Fruit fly (Drosophila melanogaster): ENCODE data around the gene CG4751.

The CG4751 gene

DNA sequence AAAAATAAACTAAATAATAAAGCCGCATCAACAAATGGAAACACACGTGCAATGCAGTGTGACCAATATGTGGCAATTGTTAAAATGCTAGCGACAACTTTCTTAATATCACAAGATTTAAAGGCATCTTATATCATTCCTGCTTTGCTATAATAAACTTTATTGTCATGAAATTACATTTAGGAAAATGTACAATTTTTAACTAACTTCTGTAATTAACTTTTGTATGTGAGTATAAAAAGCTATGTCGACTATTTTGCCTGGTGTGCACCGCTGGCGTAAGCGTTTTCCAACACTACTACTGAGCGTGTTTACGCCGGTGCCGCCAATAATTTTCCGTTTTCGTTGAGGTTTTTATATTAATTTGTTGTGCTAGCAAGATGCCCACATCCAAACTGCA, 7.0 kb upstream of the CG4751 start, which contains the start of the genes Csl4 and Nup160 (continued):
- TF ChIP-seq tna (GFP tag; IDR thresholded peaks at IDR 0.05; ENCODE audit: partially characterized antibody) (no peak), CG17359 (tag; optimal IDR thresholded peaks at IDR 0.05) (peak; percentile 70), CG3163 (GFP tag; optimal IDR thresholded peaks at IDR 0.05) (peak; percentile 35), CG16813 (GFP tag; IDR thresholded peaks at IDR 0.05; ENCODE audit: partially characterized antibody) (no peak), insv (GFP tag; optimal IDR thresholded peaks at IDR 0.05) (peak in 1 of 2 experiments; percentile 19), mam (GFP tag; optimal IDR thresholded peaks at IDR 0.05) (peak; percentile 91), emc (GFP tag; optimal IDR thresholded peaks at IDR 0.05) (peak; percentile 59), inv (GFP tag; IDR thresholded peaks at IDR 0.05; ENCODE audit: partially characterized antibody) (no peak), Kr (GFP tag; optimal IDR thresholded peaks at IDR 0.05) (no peak), dmrt11E (tag; optimal IDR thresholded peaks at IDR 0.05) (peak; percentile 64), CG7745 (tag; optimal IDR thresholded peaks at IDR 0.05) (no peak), Blimp-1 (GFP tag; optimal IDR thresholded peaks at IDR 0.05) (no peak), tup (GFP tag; optimal IDR thresholded peaks at IDR 0.05) (peak; percentile 68), Ptx1 (GFP tag; IDR thresholded peaks at IDR 0.05) (peak; percentile 74), crol (GFP tag; IDR thresholded peaks at IDR 0.05) (no peak), CG13123 (GFP tag; optimal IDR thresholded peaks at IDR 0.05) (peak; percentile 74), salm (tag; optimal IDR thresholded peaks at IDR 0.05) (no peak), Aef1 (GFP tag; IDR thresholded peaks at IDR 0.05) (peak; percentile 60; the same call in 1 of the 3 replicates), Deaf1 (tag; optimal IDR thresholded peaks at IDR 0.05) (no peak), br (optimal IDR thresholded peaks at IDR 0.05) (no peak), CG14860 (GFP tag; IDR thresholded peaks at IDR 0.05; ENCODE audit: partially characterized antibody) (no peak), CG3726 (GFP tag; IDR thresholded peaks at IDR 0.05) (peak; percentile 55; the same call in 1 of the 3 replicates), ATbp (GFP tag; optimal IDR thresholded peaks at IDR 0.05) (no peak), yki (optimal IDR thresholded peaks at IDR 0.05) (no peak), CG10147 (GFP tag; optimal IDR thresholded peaks at IDR 0.05) (no peak), CG8765 (GFP tag; IDR thresholded peaks at IDR 0.05) (peak; percentile 30; the same call in 1 of the 2 replicates), abd-A (tag; optimal IDR thresholded peaks at IDR 0.05) (no peak), croc (GFP tag; conservative IDR thresholded peaks at IDR 0.05) (peak; percentile 20; the same call in 1 of the 3 replicates), hth (optimal IDR thresholded peaks at IDR 0.05) (no peak), Side (GFP tag; optimal IDR thresholded peaks at IDR 0.05) (peak; percentile 89), zfh2 (GFP tag; optimal IDR thresholded peaks at IDR 0.05) (peak; percentile 89), row (GFP tag; IDR thresholded peaks at IDR 0.05) (peak; percentile 93), sc (optimal IDR thresholded peaks at IDR 0.05) (no peak), sc (GFP tag; optimal IDR thresholded peaks at IDR 0.05) (peak; percentile 49), gsb-n (tag; optimal IDR thresholded peaks at IDR 0.05) (no peak), CkIIα-i1 (GFP tag; IDR thresholded peaks at IDR 0.05) (no peak), org-1 (GFP tag; optimal IDR thresholded peaks at IDR 0.05) (peak; percentile 0), ato (GFP tag; IDR thresholded peaks at IDR 0.05; ENCODE audit: partially characterized antibody) (no peak), NFAT (GFP tag; IDR thresholded peaks at IDR 0.05) (peak; percentile 65), Hr3 (GFP tag; optimal IDR thresholded peaks at IDR 0.05) (peak; percentile 71), Oaz (GFP tag; IDR thresholded peaks at IDR 0.05) (peak; percentile 16; the same call in 1 of the 2 replicates), lilli (GFP tag; optimal IDR thresholded peaks at IDR 0.05) (peak; percentile 92), CG17568 (GFP tag; optimal IDR thresholded peaks at IDR 0.05) (no peak), CTCF (GFP tag; optimal IDR thresholded peaks at IDR 0.05) (peak; percentile 23), Bteb2 (GFP tag; optimal IDR thresholded peaks at IDR 0.05) (peak; percentile 88), CG32772 (GFP tag; IDR thresholded peaks at IDR 0.05) (peak; percentile 64), ken (GFP tag; IDR thresholded peaks at IDR 0.05) (peak; percentile 85), ara (GFP tag; IDR thresholded peaks at IDR 0.05) (peak; percentile 75), Trl (optimal IDR thresholded peaks at IDR 0.05) (no peak), Trl (GFP tag; optimal IDR thresholded peaks at IDR 0.05) (peak; percentile 91), CG12769 (tag; optimal IDR thresholded peaks at IDR 0.05) (no peak), CG12104 (GFP tag; optimal IDR thresholded peaks at IDR 0.05) (peak; percentile 26), CG31224 (GFP tag; IDR thresholded peaks at IDR 0.05) (peak; percentile 63)

All from whole organism, embryonic.